Worm (Caenorhabditis elegans): ENCODE data around the gene F07E5.8.

- TF ChIP-seq nhr-11 (tag; optimal IDR thresholded peaks at IDR 0.05) (no peak), ama-1 (optimal IDR thresholded peaks at IDR 0.05) (no peak), ztf-11 (tag; optimal IDR thresholded peaks at IDR 0.05) (no peak), nhr-6 (tag; optimal IDR thresholded peaks at IDR 0.05) (no peak), fkh-10 (GFP tag; optimal IDR thresholded peaks at IDR 0.05) (no peak), nhr-237 (tag; optimal IDR thresholded peaks at IDR 0.05) (no peak), fos-1 (tag; optimal IDR thresholded peaks at IDR 0.05) (no peak), arid-1 (GFP tag; conservative IDR thresholded peaks at IDR 0.05) (no peak), lin-39 (tag; optimal IDR thresholded peaks at IDR 0.05) (no peak), unc-39 (tag; optimal IDR thresholded peaks at IDR 0.05) (no peak), pha-4 (GFP tag; IDR thresholded peaks at IDR 0.05) (no peak), pha-4 (tag; optimal IDR thresholded peaks at IDR 0.05) (no peak), zip-2 (tag; optimal IDR thresholded peaks at IDR 0.05) (no peak), unc-62 (GFP tag; optimal IDR thresholded peaks at IDR 0.05 in 1 of 2) (no peak), unc-62 (tag; optimal IDR thresholded peaks at IDR 0.05) (no peak)
These were observed 5.8 kb upstream of the F07E5.8 start, which contains the start of gene T16A1.4 for ce11 chrII:2081257-2081656.
